Fruit fly (Drosophila melanogaster): ENCODE measurements around the gene hoip.

DNA sequence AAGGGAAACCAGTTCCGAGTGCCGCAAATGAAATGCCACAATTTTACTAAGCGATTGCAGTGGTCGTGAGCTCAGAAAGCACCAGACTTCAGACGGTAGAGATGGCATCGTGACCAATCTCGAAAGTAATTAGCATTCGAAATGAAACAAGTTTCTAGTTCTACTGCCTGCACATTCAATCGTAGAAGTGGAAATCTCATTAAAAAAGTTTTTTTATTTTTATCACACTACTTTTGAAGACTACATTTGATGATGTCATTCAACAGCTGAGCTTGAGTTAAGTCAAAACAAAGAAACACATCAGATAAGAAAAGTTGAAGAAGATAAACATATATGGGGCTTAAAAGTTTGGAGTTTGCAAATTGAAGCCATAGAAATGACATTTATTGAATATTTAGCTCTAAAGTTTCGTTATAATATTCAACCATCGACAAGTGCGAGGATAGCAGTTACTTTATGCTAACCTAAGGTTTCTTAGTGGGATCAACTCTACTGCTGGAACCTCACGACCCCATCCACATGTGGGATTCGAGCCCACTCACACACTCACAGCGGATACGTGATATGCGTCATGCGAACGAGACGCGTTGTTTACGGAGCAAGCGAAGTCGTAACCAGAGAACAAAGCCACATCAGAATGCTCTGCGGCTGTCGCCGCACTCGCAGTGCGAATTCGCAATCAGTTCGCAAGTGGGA is 36.6 kb downstream of the hoip start, which contains the start of gene CG13117:
- TF ChIP-seq CG8159 (tag; optimal IDR thresholded peaks at IDR 0.05) = peak; percentile 58
- no peak for TF ChIP-seq rn (GFP tag; IDR thresholded peaks at IDR 0.05)
- TF ChIP-seq CG17806 (tag; optimal IDR thresholded peaks at IDR 0.05) = peak; percentile 2
- no peak for TF ChIP-seq CG10348 (GFP tag; IDR thresholded peaks at IDR 0.05)
- TF ChIP-seq CG14655 (GFP tag; optimal IDR thresholded peaks at IDR 0.05) = peak; percentile 62
- peak; percentile 32; the same call in 1 of the 3 replicates for TF ChIP-seq CG4496 (GFP tag; IDR thresholded peaks at IDR 0.05)

All from whole organism, pupa.